Worm (Caenorhabditis elegans) whole organism, L4 larva: Measurements from ENCODE around the gene Y55F3BL.6.
A peak's percentile ranks its signal among the peaks of the same experiment; 100 is the strongest.

Experiments
- T20F7.1 ChIP-seq: fragments of 200-800 bp; sonication (Bioruptor generic); optimal IDR thresholded peaks from 2 replicates; lab custom pipeline; 2018; ENCODE audit warnings: mild to moderate bottlenecking, missing genetic modification characterization, missing compliant biosample characterization
- Y105C5A.15 ChIP-seq: fragments of 200-800 bp; sonication (Bioruptor generic); IDR thresholded peaks from 2 replicates; pipeline ENCODE4 v1.3.6; 2022; ENCODE audit warnings: missing genetic modification characterization, missing compliant biosample characterization
- Y48G9A.11 ChIP-seq: fragments of 200-800 bp; sonication (Bioruptor generic); IDR thresholded peaks from 2 replicates; pipeline ENCODE4 v1.3.6; 2022; ENCODE audit warnings: missing genetic modification reagents, missing genetic modification characterization, missing compliant biosample characterization
- ZK337.2 ChIP-seq: fragments of 200-800 bp; sonication (Bioruptor generic); IDR thresholded peaks from 2 replicates; pipeline ENCODE4 v1.3.6; 2022; ENCODE audit warnings: missing genetic modification reagents, missing genetic modification characterization, missing compliant biosample characterization
- ZK546.5 ChIP-seq, 2 experiments: sonication (generic microtip); optimal IDR thresholded peaks; 2 replicates each; lab custom pipeline; 2017; ENCODE audit warnings: missing biosample characterization in 2 of 2, missing genetic modification characterization in 2 of 2
- aha-1 ChIP-seq: fragments of 150-350 bp; peaks from one replicate; lab custom pipeline; 2014; ENCODE audit warnings: missing biosample characterization, missing genetic modification characterization
- ama-1 ChIP-seq: fragments of 150-350 bp; optimal IDR thresholded peaks from 2 replicates; lab custom pipeline; 2014; ENCODE audit warnings: inconsistent platforms, mixed read lengths
- attf-4 ChIP-seq: sonication (generic microtip); optimal IDR thresholded peaks from 3 replicates; lab custom pipeline; 2017; ENCODE audit warnings: missing biosample characterization, missing genetic modification characterization
- ceh-62 ChIP-seq: sonication (generic microtip); optimal IDR thresholded peaks from 2 replicates; lab custom pipeline; 2017; ENCODE audit warnings: missing biosample characterization, missing genetic modification characterization
- daf-16 ChIP-seq, 3 experiments: sonication (generic microtip); optimal IDR thresholded peaks; 2 replicates each; lab custom pipeline; 2016 to 2017; ENCODE audit warnings: missing genetic modification characterization in 3 of 3, missing genetic modification reagents in 3 of 3, mild to moderate bottlenecking in 2 of 3, missing compliant biosample characterization in 2 of 3, missing biosample characterization in 1 of 3, moderate library complexity in 1 of 3
- dmd-6 ChIP-seq: fragments of 200-800 bp; sonication (Bioruptor generic); IDR thresholded peaks from 2 replicates; pipeline ENCODE4 v1.3.6; 2022; ENCODE audit warnings: missing genetic modification reagents, missing genetic modification characterization, missing compliant biosample characterization
- dmd-8 ChIP-seq: fragments of 200-800 bp; sonication (Bioruptor generic); IDR thresholded peaks from 2 replicates; pipeline ENCODE4 v1.3.6; 2022; ENCODE audit warnings: missing genetic modification characterization, missing compliant biosample characterization
- dpl-1 ChIP-seq: fragments of 150-350 bp; optimal IDR thresholded peaks from 2 replicates; lab custom pipeline; 2014; ENCODE audit warnings: missing biosample characterization, missing genetic modification reagents, missing genetic modification characterization
- duxl-1 ChIP-seq: sonication (generic microtip); optimal IDR thresholded peaks from 2 replicates; lab custom pipeline; 2016; ENCODE audit warnings: mild to moderate bottlenecking, missing genetic modification characterization, moderate library complexity, missing compliant biosample characterization; ENCODE audit not compliant: poor library complexity
- egl-43 ChIP-seq: fragments of 200-800 bp; sonication (Bioruptor generic); IDR thresholded peaks from 2 replicates; pipeline ENCODE4 v1.3.6; 2022; ENCODE audit warnings: missing genetic modification reagents, missing genetic modification characterization, missing compliant biosample characterization
- fkh-10 ChIP-seq: fragments of 150-350 bp; optimal IDR thresholded peaks from 2 replicates; lab custom pipeline; 2014; ENCODE audit warnings: missing biosample characterization, missing genetic modification reagents, missing genetic modification characterization
- hlh-11 ChIP-seq: fragments of 200-800 bp; sonication (Bioruptor generic); optimal IDR thresholded peaks from 2 replicates; lab custom pipeline; 2018; ENCODE audit warnings: mild to moderate bottlenecking, missing genetic modification characterization, missing compliant biosample characterization
- hmg-1.1 ChIP-seq: fragments of 200-800 bp; sonication (Bioruptor generic); IDR thresholded peaks from 2 replicates; pipeline ENCODE4 v1.3.6; 2022; ENCODE audit warnings: missing genetic modification reagents, missing genetic modification characterization, missing compliant biosample characterization
- jun-1 ChIP-seq: fragments of 150-350 bp; optimal IDR thresholded peaks from 2 replicates; lab custom pipeline; 2014; ENCODE audit warnings: missing biosample characterization, missing genetic modification reagents, missing genetic modification characterization
- lin-13 ChIP-seq: fragments of 150-350 bp; optimal IDR thresholded peaks from 2 replicates; lab custom pipeline; 2014; ENCODE audit warnings: missing biosample characterization, missing genetic modification reagents, missing genetic modification characterization
- lin-15B ChIP-seq: fragments of 150-350 bp; sonication (generic microtip); optimal IDR thresholded peaks from 3 replicates; lab custom pipeline; 2014; ENCODE audit warnings: missing biosample characterization, missing genetic modification characterization
- lin-29 ChIP-seq: fragments of 200-800 bp; sonication (Bioruptor generic); IDR thresholded peaks from 2 replicates; pipeline ENCODE4 v1.3.6; 2022; ENCODE audit warnings: missing genetic modification reagents, missing genetic modification characterization, missing compliant biosample characterization
- lin-38 ChIP-seq: fragments of 200-800 bp; sonication (Bioruptor generic); IDR thresholded peaks from 2 replicates; pipeline ENCODE4 v1.3.6; 2022; ENCODE audit warnings: missing genetic modification reagents, missing genetic modification characterization, missing compliant biosample characterization
- lin-39 ChIP-seq: fragments of 150-350 bp; optimal IDR thresholded peaks from 2 replicates; lab custom pipeline; 2014; ENCODE audit warnings: missing biosample characterization, missing genetic modification reagents, missing genetic modification characterization
- lsy-2 ChIP-seq, 2 experiments: fragments of 150-350 bp in 1 of 2; sonication (generic microtip) in 1 of 2; optimal IDR thresholded peaks; 2 replicates each; lab custom pipeline; 2014 to 2017; ENCODE audit warnings: missing biosample characterization in 2 of 2, missing genetic modification characterization in 2 of 2
- mdl-1 ChIP-seq, 2 experiments: fragments of 150-350 bp in 1 of 2; sonication (generic microtip) in 1 of 2; optimal IDR thresholded peaks; 2 replicates each; lab custom pipeline; 2014 to 2017; ENCODE audit warnings: missing biosample characterization in 2 of 2, missing genetic modification characterization in 2 of 2
- mep-1 ChIP-seq: fragments of 150-350 bp; sonication (generic microtip); optimal IDR thresholded peaks from 3 replicates; lab custom pipeline; 2014; ENCODE audit warnings: missing biosample characterization, missing genetic modification characterization
- nhr-102 ChIP-seq: sonication (generic microtip); optimal IDR thresholded peaks from 2 replicates; lab custom pipeline; 2016; ENCODE audit warnings: mild to moderate bottlenecking, missing genetic modification characterization, moderate library complexity, missing compliant biosample characterization
- nhr-11 ChIP-seq: fragments of 150-350 bp; optimal IDR thresholded peaks from 2 replicates; lab custom pipeline; 2014; ENCODE audit warnings: missing biosample characterization, missing genetic modification characterization
- nhr-25 ChIP-seq: sonication (generic microtip); optimal IDR thresholded peaks from 2 replicates; lab custom pipeline; 2017; ENCODE audit warnings: missing genetic modification characterization, mild to moderate bottlenecking, missing compliant biosample characterization, antibody characterized with exemption, moderate library complexity, borderline replicate concordance; ENCODE audit not compliant: insufficient read depth
- nhr-42 ChIP-seq: fragments of 200-800 bp; sonication (Bioruptor generic); IDR thresholded peaks from 2 replicates; pipeline ENCODE4 v1.3.6; 2022; ENCODE audit warnings: missing genetic modification characterization, missing compliant biosample characterization
- nhr-48 ChIP-seq: sonication (generic microtip); optimal IDR thresholded peaks from 2 replicates; lab custom pipeline; 2016; ENCODE audit warnings: mild to moderate bottlenecking, missing genetic modification characterization, missing compliant biosample characterization
- nhr-6 ChIP-seq: fragments of 150-350 bp; optimal IDR thresholded peaks from 2 replicates; lab custom pipeline; 2014; ENCODE audit warnings: missing biosample characterization, missing genetic modification characterization
- nhr-76 ChIP-seq: fragments of 150-350 bp; optimal IDR thresholded peaks from 2 replicates; lab custom pipeline; 2014; ENCODE audit warnings: missing biosample characterization, missing genetic modification characterization
- pha-4 ChIP-seq, 2 experiments: fragments of 150-350 bp in 1 of 2; fragments of 200-800 bp in 1 of 2; sonication (Bioruptor generic) in 1 of 2; IDR thresholded peaks in 1 of 2; optimal IDR thresholded peaks in 1 of 2; 2 replicates each; pipeline versions ENCODE4 v1.3.6 to Lab custom; 2014 to 2022; ENCODE audit warnings: missing genetic modification characterization in 2 of 2, missing genetic modification reagents in 2 of 2, missing biosample characterization in 1 of 2, missing compliant biosample characterization in 1 of 2
- php-3 ChIP-seq: fragments of 200-800 bp; sonication (Bioruptor generic); IDR thresholded peaks from 2 replicates; pipeline ENCODE4 v1.3.6; 2022; ENCODE audit warnings: missing genetic modification reagents, missing genetic modification characterization, missing compliant biosample characterization
- set-16 ChIP-seq: fragments of 200-800 bp; sonication (Bioruptor generic); IDR thresholded peaks from 2 replicates; pipeline ENCODE4 v1.3.6; 2022; ENCODE audit warnings: missing genetic modification reagents, missing genetic modification characterization, missing compliant biosample characterization
- skn-1 ChIP-seq: fragments of 150-350 bp; optimal IDR thresholded peaks from 2 replicates; lab custom pipeline; 2014; ENCODE audit warnings: missing biosample characterization, missing genetic modification characterization
- snpc-4 ChIP-seq: fragments of 150-350 bp; optimal IDR thresholded peaks from 2 replicates; lab custom pipeline; 2014; ENCODE audit warnings: missing biosample characterization, missing genetic modification characterization
- spr-1 ChIP-seq: sonication (generic microtip); optimal IDR thresholded peaks from 2 replicates; lab custom pipeline; 2016; ENCODE audit warnings: mild to moderate bottlenecking, missing genetic modification characterization, missing compliant biosample characterization
- spr-3 ChIP-seq: fragments of 200-800 bp; sonication (Bioruptor generic); optimal IDR thresholded peaks from 2 replicates; lab custom pipeline; 2018; ENCODE audit warnings: mild to moderate bottlenecking, missing genetic modification characterization, missing compliant biosample characterization
- tra-1 ChIP-seq: fragments of 200-800 bp; sonication (Bioruptor generic); IDR thresholded peaks from 2 replicates; pipeline ENCODE4 v1.3.6; 2022; ENCODE audit warnings: missing genetic modification reagents, missing genetic modification characterization, missing compliant biosample characterization
- unc-130 ChIP-seq: sonication (generic microtip); optimal IDR thresholded peaks from 2 replicates; lab custom pipeline; 2016; ENCODE audit warnings: missing genetic modification reagents, missing genetic modification characterization, missing compliant biosample characterization
- vab-7 ChIP-seq: fragments of 200-800 bp; sonication (Bioruptor generic); IDR thresholded peaks from 2 replicates; pipeline ENCODE4 v1.3.6; 2022; ENCODE audit warnings: missing genetic modification reagents, missing genetic modification characterization, missing compliant biosample characterization
- zag-1 ChIP-seq: fragments of 150-350 bp; optimal IDR thresholded peaks from 2 replicates; lab custom pipeline; 2014; ENCODE audit warnings: missing biosample characterization, missing genetic modification characterization
- zfp-2 ChIP-seq: sonication (generic microtip); optimal IDR thresholded peaks from 2 replicates; lab custom pipeline; 2016; ENCODE audit warnings: mild to moderate bottlenecking, missing genetic modification characterization, missing compliant biosample characterization
- zip-2 ChIP-seq: fragments of 150-350 bp; optimal IDR thresholded peaks from 2 replicates; lab custom pipeline; 2014; ENCODE audit warnings: missing biosample characterization, missing genetic modification characterization
- ztf-11 ChIP-seq: fragments of 150-350 bp; optimal IDR thresholded peaks from 2 replicates; lab custom pipeline; 2014; ENCODE audit warnings: missing biosample characterization, missing genetic modification characterization

Gene Y55F3BL.6

DNA sequence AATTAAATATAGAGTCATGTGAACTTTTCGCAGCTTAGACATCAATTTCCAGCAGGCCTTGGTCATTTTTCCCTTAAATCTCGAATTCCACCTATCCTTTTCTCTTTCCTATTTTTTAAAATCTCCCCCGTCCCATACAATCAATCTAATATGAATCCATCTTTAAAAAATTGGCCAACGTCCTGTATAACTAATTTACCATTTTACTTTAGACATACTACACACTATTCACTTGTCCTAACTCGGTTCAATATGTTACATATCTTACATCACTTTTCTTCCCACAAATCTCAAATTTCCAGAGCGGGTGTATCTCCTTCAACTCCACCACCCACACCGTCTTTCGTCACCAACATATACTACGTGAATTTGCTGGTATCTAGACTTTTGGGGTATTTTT lies 38.3 kb upstream of the Y55F3BL.6 start, which contains the start of gene lgc-33:
TSS of gene lgc-33 (plus strand) at position 301 of the 400 bp plus-strand sequence.
- no peak for TF ChIP-seq lsy-2 (tag; optimal IDR thresholded peaks at IDR 0.05; lab: Kevin White, UChicago)
- no peak for TF ChIP-seq nhr-102 (tag; lab: Kevin White, UChicago)

DNA sequence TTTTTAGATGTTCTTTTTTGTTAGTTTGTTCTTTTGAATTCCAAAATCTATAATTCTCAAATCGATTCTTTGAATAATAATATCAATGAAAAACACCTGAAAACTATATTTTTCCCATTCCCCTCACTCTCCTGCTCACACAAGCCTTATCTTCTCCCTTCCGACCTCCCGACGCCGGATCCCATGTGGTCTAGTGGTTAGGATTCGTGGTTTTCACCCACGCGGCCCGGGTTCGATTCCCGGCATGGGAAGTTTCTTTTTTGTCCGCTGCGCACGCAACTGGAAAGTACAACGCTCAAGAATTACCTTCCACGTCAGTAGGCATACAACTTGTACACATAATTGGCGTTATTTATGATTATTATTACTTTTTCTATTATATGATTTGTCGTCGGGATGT lies 35.8 kb upstream of the Y55F3BL.6 start:
- no peak for TF ChIP-seq zfp-2
- peak; percentile 40 for TF ChIP-seq unc-130 (GFP tag; lab: Kevin White, UChicago)
- no peak for TF ChIP-seq lin-39 (tag; lab: Kevin White, UChicago)
- peak in 1 of 2 experiments; percentile 11 for TF ChIP-seq lsy-2 (tag; optimal IDR thresholded peaks at IDR 0.05; lab: Kevin White, UChicago)
- TF ChIP-seq spr-3 (GFP tag; lab: Kevin White, UChicago) = no peak
- 0 out of 2 replicates have a peak, but pooled peaks have one; percentile 70 for TF ChIP-seq Y105C5A.15 (GFP tag; lab: Robert Waterston, UW)
- no peak for TF ChIP-seq fkh-10 (GFP tag; lab: Kevin White, UChicago)
- TF ChIP-seq hmg-1.1 (GFP tag; lab: Robert Waterston, UW) = peak; percentile 81
- peak; percentile 37; the same call in 1 of the 2 replicates for TF ChIP-seq pha-4 (GFP tag; IDR thresholded peaks at IDR 0.05; lab: Robert Waterston, UW)
- TF ChIP-seq pha-4 (tag; optimal IDR thresholded peaks at IDR 0.05; lab: Kevin White, UChicago) = no peak
- TF ChIP-seq lin-29 = no peak
- TF ChIP-seq lin-15B = no peak
- TF ChIP-seq dmd-8 (GFP tag; lab: Robert Waterston, UW) = 0 out of 2 replicates have a peak, but pooled peaks have one; percentile 47
- peak; percentile 46 for TF ChIP-seq mep-1 (tag; lab: Kevin White, UChicago)
- TF ChIP-seq attf-4 (tag; lab: Kevin White, UChicago) = no peak
- TF ChIP-seq T20F7.1 (GFP tag; lab: Kevin White, UChicago) = no peak
- TF ChIP-seq lin-38 (GFP tag; lab: Robert Waterston, UW) = peak; percentile 75
- no peak for TF ChIP-seq zag-1 (tag; lab: Kevin White, UChicago)
- no peak for TF ChIP-seq nhr-48
- TF ChIP-seq nhr-25 (tag; lab: Kevin White, UChicago) = no peak
- TF ChIP-seq dmd-6 (GFP tag; lab: Robert Waterston, UW) = peak; percentile 54
- peak; percentile 29 for TF ChIP-seq lin-13 (GFP tag; lab: Kevin White, UChicago)
- TF ChIP-seq set-16 (GFP tag; lab: Robert Waterston, UW) = peak; percentile 41
- TF ChIP-seq ama-1 (lab: Kevin White, UChicago) = no peak
- peak in 1 of 2 experiments; percentile 4 for TF ChIP-seq daf-16 (GFP tag; optimal IDR thresholded peaks at IDR 0.05; lab: Kevin White, UChicago)
- TF ChIP-seq daf-16 (tag; optimal IDR thresholded peaks at IDR 0.05; lab: Kevin White, UChicago) = peak; percentile 25
- TF ChIP-seq spr-1 (tag; lab: Kevin White, UChicago) = peak; percentile 48
- peak; percentile 84 for TF ChIP-seq egl-43 (GFP tag; lab: Robert Waterston, UW)
- TF ChIP-seq snpc-4 (tag; lab: Kevin White, UChicago) = no peak
- TF ChIP-seq hlh-11 = peak; percentile 24
- TF ChIP-seq aha-1 = peak; percentile 14
- no peak for TF ChIP-seq nhr-11 (tag; lab: Kevin White, UChicago)
- peak; percentile 29; the same call in 1 of the 2 replicates for TF ChIP-seq nhr-42 (GFP tag; lab: Robert Waterston, UW)
- no peak for TF ChIP-seq ZK546.5 (tag; optimal IDR thresholded peaks at IDR 0.05; lab: Kevin White, UChicago)
- peak; percentile 34; the same call in 1 of the 2 replicates for TF ChIP-seq vab-7 (GFP tag; lab: Robert Waterston, UW)
- TF ChIP-seq nhr-76 (tag; lab: Kevin White, UChicago) = no peak
- no peak for TF ChIP-seq jun-1
- peak; percentile 69 for TF ChIP-seq Y48G9A.11 (GFP tag; lab: Robert Waterston, UW)
- peak in 1 of 2 experiments; percentile 17 for TF ChIP-seq mdl-1 (tag; optimal IDR thresholded peaks at IDR 0.05; lab: Kevin White, UChicago)
- TF ChIP-seq skn-1 (tag; lab: Kevin White, UChicago) = no peak
- no peak for TF ChIP-seq ceh-62
- 0 out of 2 replicates have a peak, but pooled peaks have one; percentile 59 for TF ChIP-seq ZK337.2 (GFP tag; lab: Robert Waterston, UW)
- no peak for TF ChIP-seq php-3
- TF ChIP-seq dpl-1 (GFP tag; lab: Kevin White, UChicago) = peak; percentile 7
- TF ChIP-seq nhr-6 (tag; lab: Kevin White, UChicago) = no peak
- TF ChIP-seq ztf-11 (tag; lab: Kevin White, UChicago) = no peak
- TF ChIP-seq zip-2 (tag; lab: Kevin White, UChicago) = no peak
- TF ChIP-seq tra-1 (GFP tag; lab: Robert Waterston, UW) = no peak
- TF ChIP-seq duxl-1 (tag; lab: Kevin White, UChicago) = peak; percentile 19
